Worm (Caenorhabditis elegans) whole organism, late embryonic: ENCODE measurements around the gene rib-1.

ENCODE experiments used
- C38D4.7 ChIP-seq: fragments of 200-800 bp; sonication (Bioruptor generic); optimal IDR thresholded peaks from 2 replicates; lab custom pipeline; 2018; ENCODE audit warnings: mild to moderate bottlenecking, missing genetic modification characterization, moderate library complexity, missing compliant biosample characterization
- K02D7.2 ChIP-seq: sonication (generic microtip); optimal IDR thresholded peaks from 2 replicates; lab custom pipeline; 2017; ENCODE audit warnings: mild to moderate bottlenecking, missing genetic modification characterization, missing compliant biosample characterization
- K09A11.1 ChIP-seq: sonication (generic microtip); optimal IDR thresholded peaks from 2 replicates; lab custom pipeline; 2017; ENCODE audit warnings: antibody characterized with exemption, mild to moderate bottlenecking, missing genetic modification characterization, missing compliant biosample characterization; ENCODE audit not compliant: insufficient read depth
- T23F11.4 ChIP-seq: fragments of 200-800 bp; sonication (Bioruptor generic); optimal IDR thresholded peaks from 2 replicates; lab custom pipeline; 2018; ENCODE audit warnings: mild to moderate bottlenecking, missing genetic modification characterization, missing compliant biosample characterization
- Y22D7AL.16 ChIP-seq: sonication (generic microtip); optimal IDR thresholded peaks from 2 replicates; lab custom pipeline; 2016; ENCODE audit warnings: missing genetic modification characterization, missing compliant biosample characterization
- ahr-1 ChIP-seq: sonication (generic microtip); optimal IDR thresholded peaks from 2 replicates; lab custom pipeline; 2016; ENCODE audit warnings: missing genetic modification characterization, missing compliant biosample characterization
- ceh-14 ChIP-seq: sonication (generic microtip); optimal IDR thresholded peaks from 2 replicates; lab custom pipeline; 2016; ENCODE audit warnings: missing genotype, missing genetic modification characterization, missing compliant biosample characterization
- ceh-18 ChIP-seq: sonication (generic microtip); optimal IDR thresholded peaks from 2 replicates; lab custom pipeline; 2016; ENCODE audit warnings: missing genetic modification characterization, missing compliant biosample characterization
- ceh-30 ChIP-seq: fragments of 150-350 bp; optimal IDR thresholded peaks from 2 replicates; lab custom pipeline; 2014; ENCODE audit warnings: missing biosample characterization, missing genetic modification characterization
- ceh-31 ChIP-seq: sonication (generic microtip); optimal IDR thresholded peaks from 2 replicates; lab custom pipeline; 2016; ENCODE audit warnings: missing genetic modification characterization, missing compliant biosample characterization
- ceh-34 ChIP-seq: sonication (generic microtip); optimal IDR thresholded peaks from 2 replicates; lab custom pipeline; 2016; ENCODE audit warnings: mild to moderate bottlenecking, missing genetic modification characterization, missing compliant biosample characterization
- ceh-45 ChIP-seq: fragments of 200-800 bp; sonication (Bioruptor generic); IDR thresholded peaks from 2 replicates; pipeline ENCODE4 v1.3.6; 2022; ENCODE audit warnings: missing genetic modification reagents, missing genetic modification characterization, missing compliant biosample characterization
- ceh-48 ChIP-seq: sonication (generic microtip); optimal IDR thresholded peaks from 2 replicates; lab custom pipeline; 2016; ENCODE audit warnings: missing genetic modification characterization, inconsistent platforms, missing compliant biosample characterization
- ceh-6 ChIP-seq: fragments of 200-800 bp; sonication (Bioruptor generic); optimal IDR thresholded peaks from 2 replicates; lab custom pipeline; 2018; ENCODE audit warnings: mild to moderate bottlenecking, missing genetic modification characterization, missing compliant biosample characterization
- ceh-9 ChIP-seq: sonication (generic microtip); optimal IDR thresholded peaks from 2 replicates; lab custom pipeline; 2016; ENCODE audit warnings: mild to moderate bottlenecking, missing genetic modification characterization, inconsistent platforms, missing compliant biosample characterization
- dmd-4 ChIP-seq: sonication (generic microtip); optimal IDR thresholded peaks from 2 replicates; lab custom pipeline; 2016; ENCODE audit warnings: borderline replicate concordance, missing genetic modification characterization, missing compliant biosample characterization
- dve-1 ChIP-seq: sonication (generic microtip); optimal IDR thresholded peaks from 2 replicates; lab custom pipeline; 2017; ENCODE audit warnings: antibody characterized with exemption, mild to moderate bottlenecking, missing genetic modification characterization, missing compliant biosample characterization
- elt-2 ChIP-seq: sonication (generic microtip); optimal IDR thresholded peaks from 2 replicates; lab custom pipeline; 2016; ENCODE audit warnings: missing genetic modification reagents, missing genetic modification characterization, missing compliant biosample characterization
- fkh-6 ChIP-seq: sonication (generic microtip); optimal IDR thresholded peaks from 2 replicates; lab custom pipeline; 2016; ENCODE audit warnings: missing genetic modification characterization, missing compliant biosample characterization
- hlh-30 ChIP-seq: sonication (generic microtip); optimal IDR thresholded peaks from 2 replicates; lab custom pipeline; 2017; ENCODE audit warnings: antibody characterized with exemption, missing genetic modification characterization, missing compliant biosample characterization; ENCODE audit not compliant: insufficient read depth
- hlh-6 ChIP-seq: sonication (generic microtip); optimal IDR thresholded peaks from 2 replicates; lab custom pipeline; 2016; ENCODE audit warnings: missing genotype, missing genetic modification characterization, missing compliant biosample characterization
- lim-6 ChIP-seq: sonication (generic microtip); optimal IDR thresholded peaks from 2 replicates; lab custom pipeline; 2016; ENCODE audit warnings: missing genetic modification characterization, missing compliant biosample characterization
- nfya-1 ChIP-seq: sonication (generic microtip); optimal IDR thresholded peaks from 2 replicates; lab custom pipeline; 2017; ENCODE audit warnings: missing genetic modification characterization, mild to moderate bottlenecking, missing compliant biosample characterization, antibody characterized with exemption, moderate library complexity
- nhr-232 ChIP-seq: sonication (generic microtip); optimal IDR thresholded peaks from 2 replicates; lab custom pipeline; 2016; ENCODE audit warnings: missing genetic modification characterization, missing compliant biosample characterization
- npax-4 ChIP-seq: sonication (generic microtip); optimal IDR thresholded peaks from 2 replicates; lab custom pipeline; 2016; ENCODE audit warnings: missing genetic modification characterization, missing compliant biosample characterization
- pag-3 ChIP-seq: sonication (generic microtip); optimal IDR thresholded peaks from 2 replicates; lab custom pipeline; 2016; ENCODE audit warnings: missing compliant biosample characterization, missing genetic modification characterization, borderline replicate concordance
- pha-2 ChIP-seq: sonication (generic microtip); optimal IDR thresholded peaks from 2 replicates; lab custom pipeline; 2017; ENCODE audit warnings: mild to moderate bottlenecking, missing genetic modification characterization, missing compliant biosample characterization
- pqm-1 ChIP-seq: sonication (generic microtip); optimal IDR thresholded peaks from 2 replicates; lab custom pipeline; 2016; ENCODE audit warnings: missing genetic modification characterization, missing compliant biosample characterization
- ref-2 ChIP-seq: sonication (generic microtip); optimal IDR thresholded peaks from 2 replicates; lab custom pipeline; 2016; ENCODE audit warnings: missing genetic modification characterization, missing compliant biosample characterization
- rnt-1 ChIP-seq: sonication (generic microtip); optimal IDR thresholded peaks from 2 replicates; lab custom pipeline; 2016; ENCODE audit warnings: missing genetic modification characterization, missing compliant biosample characterization
- sdc-2 ChIP-seq: sonication (generic microtip); optimal IDR thresholded peaks from 2 replicates; lab custom pipeline; 2016; ENCODE audit warnings: missing genotype, missing genetic modification characterization, missing compliant biosample characterization
- sox-2 ChIP-seq: fragments of 200-800 bp; sonication (Bioruptor generic); IDR thresholded peaks from 2 replicates; pipeline ENCODE4 v1.3.6; 2022; ENCODE audit warnings: missing genetic modification reagents, missing genetic modification characterization, missing compliant biosample characterization
- syd-9 ChIP-seq: sonication (generic microtip); optimal IDR thresholded peaks from 2 replicates; lab custom pipeline; 2016; ENCODE audit warnings: mild to moderate bottlenecking, missing genetic modification characterization, moderate library complexity, missing compliant biosample characterization
- tbx-2 ChIP-seq: sonication (generic microtip); optimal IDR thresholded peaks from 2 replicates; lab custom pipeline; 2016; ENCODE audit warnings: missing genetic modification characterization, missing compliant biosample characterization
- tbx-7 ChIP-seq: sonication (generic microtip); optimal IDR thresholded peaks from 2 replicates; lab custom pipeline; 2016; ENCODE audit warnings: missing genotype, missing genetic modification characterization, missing compliant biosample characterization
- ttx-3 ChIP-seq: sonication (generic microtip); optimal IDR thresholded peaks from 2 replicates; lab custom pipeline; 2016; ENCODE audit warnings: missing genetic modification reagents, missing genetic modification characterization, missing compliant biosample characterization
- unc-42 ChIP-seq: sonication (generic microtip); optimal IDR thresholded peaks from 2 replicates; lab custom pipeline; 2016; ENCODE audit warnings: missing genotype, missing genetic modification characterization, missing compliant biosample characterization
- unc-55 ChIP-seq: sonication (generic microtip); optimal IDR thresholded peaks from 2 replicates; lab custom pipeline; 2017; ENCODE audit warnings: missing biosample characterization, missing genetic modification reagents, missing genetic modification characterization
- unc-86 ChIP-seq: sonication (generic microtip); optimal IDR thresholded peaks from 2 replicates; lab custom pipeline; 2016; ENCODE audit warnings: missing genetic modification characterization, missing compliant biosample characterization
- zip-5 ChIP-seq: sonication (generic microtip); optimal IDR thresholded peaks from 2 replicates; lab custom pipeline; 2016; ENCODE audit warnings: missing genetic modification characterization, missing compliant biosample characterization
- ztf-16 ChIP-seq: sonication (generic microtip); optimal IDR thresholded peaks from 2 replicates; lab custom pipeline; 2017; ENCODE audit warnings: missing genetic modification characterization, missing compliant biosample characterization

The rib-1 gene

ce11 chrIV:11571374-11571839 is 7.2 kb upstream of the rib-1 start:
- TF ChIP-seq unc-55 (peak; percentile 53), ttx-3 (tag; lab: Kevin White, UChicago) (no peak), C38D4.7 (GFP tag; lab: Kevin White, UChicago) (no peak), rnt-1 (tag; lab: Kevin White, UChicago) (peak; percentile 6), ceh-18 (tag; lab: Kevin White, UChicago) (peak; percentile 14), nfya-1 (tag; lab: Kevin White, UChicago) (peak; percentile 11)
- TF ChIP-seq, all 69 proteins: peak for 4

DNA sequence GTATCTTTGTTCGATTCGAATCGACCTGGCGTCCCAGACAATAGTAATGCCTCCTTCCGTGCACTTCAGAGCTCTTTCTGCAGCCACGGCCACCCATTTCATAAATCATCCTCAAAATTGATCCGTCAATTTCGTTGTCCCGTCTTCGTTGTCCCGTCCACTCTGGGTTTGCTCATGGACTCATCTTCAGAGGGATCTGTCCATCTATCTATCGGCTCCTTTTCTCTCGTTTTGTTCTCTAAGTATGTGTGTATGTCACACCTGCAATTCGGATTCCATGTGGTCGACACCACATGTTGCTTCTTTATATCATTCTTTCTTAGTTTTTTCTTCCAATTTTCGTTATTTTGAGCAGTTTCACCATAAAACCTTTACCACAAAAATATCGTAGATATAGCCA is 6.1 kb upstream of the rib-1 start:
- TF ChIP-seq ceh-18 (tag; lab: Kevin White, UChicago): peak; percentile 11
- TF ChIP-seq tbx-2 (tag; lab: Kevin White, UChicago): no peak

- no peak for TF ChIP-seq tbx-2 (tag; lab: Kevin White, UChicago)
- TF ChIP-seq unc-42 (tag; lab: Kevin White, UChicago): no peak
- TF ChIP-seq T23F11.4: no peak
- TF ChIP-seq hlh-30 (tag; lab: Kevin White, UChicago): no peak
Observed at ce11 chrIV:11574331-11574730, 4.3 kb upstream of the rib-1 start.

ce11 chrIV:11582450-11583166 is 4.0 kb downstream of the rib-1 start:
- TF ChIP-seq pqm-1 (no peak), fkh-6 (tag; lab: Kevin White, UChicago) (no peak), ceh-31 (peak; percentile 25), elt-2 (peak; percentile 75), npax-4 (tag; lab: Kevin White, UChicago) (no peak), pha-2 (no peak), lim-6 (tag; lab: Kevin White, UChicago) (no peak)

ce11 chrIV:11583906-11584378 is 5.3 kb downstream of the rib-1 start, which contains the start of gene F12F6.1:
Gene F12F6.1, plus strand, starts transcription at chrIV:11583956.
- TF ChIP-seq unc-55 (no peak), lim-6 (tag; lab: Kevin White, UChicago) (no peak), ceh-14 (tag; lab: Kevin White, UChicago) (no peak), zip-5 (no peak), sox-2 (GFP tag; lab: Robert Waterston, UW) (no peak), ceh-6 (GFP tag; lab: Kevin White, UChicago) (peak; percentile 46), elt-2 (peak; percentile 20), Y22D7AL.16 (tag; lab: Kevin White, UChicago) (no peak), ceh-31 (peak; percentile 48), ceh-34 (tag; lab: Kevin White, UChicago) (no peak), K09A11.1 (tag; lab: Kevin White, UChicago) (no peak), dve-1 (tag; lab: Kevin White, UChicago) (no peak), pha-2 (no peak), ztf-16 (tag; lab: Kevin White, UChicago) (no peak), syd-9 (tag; lab: Kevin White, UChicago) (no peak), pag-3 (tag; lab: Kevin White, UChicago) (no peak), dmd-4 (tag; lab: Kevin White, UChicago) (no peak), sdc-2 (tag; lab: Kevin White, UChicago) (no peak), ceh-30 (no peak), hlh-30 (tag; lab: Kevin White, UChicago) (no peak), unc-86 (tag; lab: Kevin White, UChicago) (no peak), ceh-9 (tag; lab: Kevin White, UChicago) (no peak), tbx-2 (tag; lab: Kevin White, UChicago) (peak; percentile 65), K02D7.2 (tag; lab: Kevin White, UChicago) (no peak), tbx-7 (tag; lab: Kevin White, UChicago) (no peak), T23F11.4 (peak; percentile 31), unc-42 (tag; lab: Kevin White, UChicago) (no peak), ceh-45 (GFP tag; lab: Robert Waterston, UW) (0 out of 2 replicates have a peak, but pooled peaks have one; percentile 37), ahr-1 (tag; lab: Kevin White, UChicago) (no peak), hlh-6 (tag; lab: Kevin White, UChicago) (no peak), nhr-232 (tag; lab: Kevin White, UChicago) (peak; percentile 17), ceh-48 (tag; lab: Kevin White, UChicago) (no peak), nfya-1 (tag; lab: Kevin White, UChicago) (peak; percentile 40), ref-2 (peak; percentile 15)
